Fruit fly (Drosophila melanogaster) whole organism, embryonic: Measurements from ENCODE around the gene CG31103.
A peak's percentile ranks its signal among the peaks of the same experiment; 100 is the strongest.

ENCODE experiments used
- Ada2b ChIP-seq: fragments of 200-800 bp; sonication (Bioruptor generic); IDR thresholded peaks from 2 replicates; pipeline ENCODE4 v1.3.6; 2022; ENCODE audit warnings: missing biosample characterization, missing genetic modification characterization
- Antp ChIP-seq: fragments of 200-800 bp; sonication (Bioruptor generic); optimal IDR thresholded peaks from 3 replicates; lab custom pipeline; 2016; ENCODE audit warnings: missing biosample characterization, missing genetic modification characterization
- Asciz ChIP-seq: fragments of 200-800 bp; sonication (Bioruptor generic); optimal IDR thresholded peaks from 2 replicates; lab custom pipeline; 2017; ENCODE audit warnings: missing biosample characterization, mild to moderate bottlenecking, missing genetic modification characterization, missing genetic modification reagents
- Atf3 ChIP-seq: fragments of 200-800 bp; sonication (Bioruptor generic); optimal IDR thresholded peaks from 3 replicates; lab custom pipeline; 2016; ENCODE audit warnings: missing biosample characterization, missing genetic modification characterization
- CG10147 ChIP-seq: fragments of 200-800 bp; sonication (Bioruptor generic); optimal IDR thresholded peaks from 2 replicates; lab custom pipeline; 2019; ENCODE audit warnings: missing biosample characterization, mild to moderate bottlenecking, missing genetic modification characterization, moderate library complexity
- CG1024 ChIP-seq: fragments of 200-800 bp; sonication (Bioruptor generic); IDR thresholded peaks from 2 replicates; pipeline ENCODE4 v1.3.6; 2022; ENCODE audit warnings: missing biosample characterization, missing genetic modification characterization
- CG10431 ChIP-seq: fragments of 200-800 bp; sonication (Bioruptor generic); optimal IDR thresholded peaks from 3 replicates; lab custom pipeline; 2018; ENCODE audit warnings: missing biosample characterization, mild to moderate bottlenecking, missing genetic modification characterization
- CG11093 ChIP-seq: fragments of 200-800 bp; sonication (Bioruptor generic); IDR thresholded peaks from 3 replicates; pipeline ENCODE4 v1.3.6; 2022; ENCODE audit warnings: missing biosample characterization, missing genetic modification characterization
- CG11504 ChIP-seq: fragments of 200-800 bp; sonication (Bioruptor generic); optimal IDR thresholded peaks from 3 replicates; lab custom pipeline; 2019; ENCODE audit warnings: missing biosample characterization, mild to moderate bottlenecking, missing genetic modification characterization, moderate library complexity
- CG12104 ChIP-seq: fragments of 200-800 bp; sonication (Bioruptor generic); optimal IDR thresholded peaks from 3 replicates; lab custom pipeline; 2016; ENCODE audit warnings: missing biosample characterization, missing genetic modification characterization
- CG12659 ChIP-seq: fragments of 200-800 bp; sonication (Bioruptor generic); optimal IDR thresholded peaks from 3 replicates; lab custom pipeline; 2017; ENCODE audit warnings: mild to moderate bottlenecking, missing biosample characterization, missing genetic modification reagents, missing genetic modification characterization
- CG13775 ChIP-seq: fragments of 200-800 bp; sonication (Bioruptor generic); optimal IDR thresholded peaks from 3 replicates; lab custom pipeline; 2017; ENCODE audit warnings: missing biosample characterization, mild to moderate bottlenecking, missing genetic modification characterization
- CG14710 ChIP-seq: fragments of 200-800 bp; sonication (Bioruptor generic); optimal IDR thresholded peaks from 3 replicates; lab custom pipeline; 2019; ENCODE audit warnings: missing biosample characterization, mild to moderate bottlenecking, missing genetic modification characterization, moderate library complexity
- CG15011 ChIP-seq: fragments of 200-800 bp; sonication (Bioruptor generic); optimal IDR thresholded peaks from 3 replicates; lab custom pipeline; 2018; ENCODE audit warnings: missing biosample characterization, mild to moderate bottlenecking, missing genetic modification characterization
- CG15514 ChIP-seq: fragments of 200-800 bp; sonication (Bioruptor generic); optimal IDR thresholded peaks from 3 replicates; lab custom pipeline; 2017; ENCODE audit warnings: missing biosample characterization, missing genetic modification characterization, mild to moderate bottlenecking, moderate library complexity, missing genetic modification reagents
- CG1602 ChIP-seq: fragments of 200-800 bp; sonication (Bioruptor generic); optimal IDR thresholded peaks from 3 replicates; lab custom pipeline; 2016; ENCODE audit warnings: missing biosample characterization, missing genetic modification characterization
- CG2120 ChIP-seq: fragments of 200-800 bp; sonication (Bioruptor generic); optimal IDR thresholded peaks from 3 replicates; lab custom pipeline; 2016; ENCODE audit warnings: missing biosample characterization, missing genetic modification characterization
- CG2199 ChIP-seq: fragments of 200-800 bp; sonication (Bioruptor generic); IDR thresholded peaks from 3 replicates; pipeline ENCODE4 v1.3.6; 2022; ENCODE audit warnings: missing biosample characterization, missing genetic modification characterization
- CG32767 ChIP-seq: fragments of 200-800 bp; sonication (Bioruptor generic); IDR thresholded peaks from 2 replicates; pipeline ENCODE4 v1.3.6; 2022; ENCODE audit warnings: missing biosample characterization, missing genetic modification characterization
- CG4617 ChIP-seq: fragments of 200-800 bp; sonication (Bioruptor generic); optimal IDR thresholded peaks from 3 replicates; lab custom pipeline; 2016; ENCODE audit warnings: missing biosample characterization, missing genetic modification characterization, borderline replicate concordance
- CG4707 ChIP-seq: fragments of 200-800 bp; sonication (Bioruptor generic); optimal IDR thresholded peaks from 2 replicates; lab custom pipeline; 2018; ENCODE audit warnings: missing biosample characterization, mild to moderate bottlenecking, missing genetic modification characterization, moderate library complexity
- CG4820 ChIP-seq: fragments of 200-800 bp; sonication (Bioruptor generic); optimal IDR thresholded peaks from 3 replicates; lab custom pipeline; 2016; ENCODE audit warnings: missing biosample characterization, missing genetic modification characterization
- CG7357 ChIP-seq: fragments of 200-800 bp; sonication (Bioruptor generic); IDR thresholded peaks from 3 replicates; pipeline ENCODE4 v1.3.6; 2022; ENCODE audit warnings: missing biosample characterization, missing genetic modification characterization
- CG8281 ChIP-seq: fragments of 200-800 bp; sonication (Bioruptor generic); optimal IDR thresholded peaks from 2 replicates; lab custom pipeline; 2018; ENCODE audit warnings: missing biosample characterization, mild to moderate bottlenecking, missing genetic modification characterization, moderate library complexity
- CG8388 ChIP-seq: fragments of 200-800 bp; sonication (Bioruptor generic); optimal IDR thresholded peaks from 2 replicates; lab custom pipeline; 2019; ENCODE audit warnings: missing biosample characterization, mild to moderate bottlenecking, missing genetic modification characterization, moderate library complexity
- CG8478 ChIP-seq: fragments of >200 bp; optimal IDR thresholded peaks from 2 replicates; lab custom pipeline; 2018
- CG9727 ChIP-seq: fragments of 200-800 bp; sonication (Bioruptor generic); optimal IDR thresholded peaks from 3 replicates; lab custom pipeline; 2017; ENCODE audit warnings: missing biosample characterization, mild to moderate bottlenecking, missing genetic modification characterization
- Dll ChIP-seq: fragments of 200-800 bp; sonication (Bioruptor generic); IDR thresholded peaks from 4 replicates; pipeline ENCODE4 v1.3.6; 2022; ENCODE audit warnings: missing biosample characterization, missing genetic modification characterization; ENCODE audit not compliant: partially characterized antibody
- Eip74EF ChIP-seq, 2 experiments: fragments of 200-800 bp in 1 of 2; fragments of >200 bp in 1 of 2; sonication (Bioruptor generic) in 1 of 2; optimal IDR thresholded peaks; 2 replicates each; lab custom pipeline; 2017 to 2019; ENCODE audit warnings: missing biosample characterization in 2 of 2, missing genetic modification characterization in 2 of 2, mild to moderate bottlenecking in 1 of 2, moderate library complexity in 1 of 2
- Fer1 ChIP-seq: fragments of 200-800 bp; sonication (Bioruptor generic); optimal IDR thresholded peaks from 2 replicates; lab custom pipeline; 2017; ENCODE audit warnings: missing biosample characterization, mild to moderate bottlenecking, missing genetic modification characterization
- Gug ChIP-seq: fragments of 200-800 bp; sonication (Bioruptor generic); IDR thresholded peaks from 4 replicates; pipeline ENCODE4 v1.3.6; 2022; ENCODE audit warnings: missing biosample characterization, missing genetic modification characterization
- HLH3B ChIP-seq: fragments of 200-800 bp; sonication (Bioruptor generic); IDR thresholded peaks from 2 replicates; pipeline ENCODE4 v1.3.6; 2022; ENCODE audit warnings: missing biosample characterization, missing genetic modification characterization
- Mrtf ChIP-seq: fragments of 200-800 bp; sonication (Bioruptor generic); IDR thresholded peaks from 3 replicates; pipeline ENCODE4 v1.3.6; 2022; ENCODE audit warnings: missing biosample characterization, missing genetic modification characterization
- Rx ChIP-seq: fragments of 200-800 bp; sonication (Bioruptor generic); IDR thresholded peaks from 2 replicates; pipeline ENCODE4 v1.3.6; 2022; ENCODE audit warnings: missing biosample characterization, missing genetic modification characterization
- Stat92E ChIP-seq, 3 experiments: fragments of >200 bp in 2 of 3; fragments of 200-800 bp in 1 of 3; sonication (Bioruptor generic) in 1 of 3; optimal IDR thresholded peaks; 2 replicates each; lab custom pipeline; 2017 to 2019; ENCODE audit warnings: missing biosample characterization in 3 of 3, missing genetic modification characterization in 3 of 3, mild to moderate bottlenecking in 1 of 3, moderate library complexity in 1 of 3
- Vsx1 ChIP-seq: fragments of 200-800 bp; sonication (Bioruptor generic); optimal IDR thresholded peaks from 2 replicates; lab custom pipeline; 2017; ENCODE audit warnings: missing biosample characterization, mild to moderate bottlenecking, missing genetic modification characterization, missing genetic modification reagents
- YL-1 ChIP-seq: fragments of 200-800 bp; sonication (Bioruptor generic); optimal IDR thresholded peaks from 3 replicates; lab custom pipeline; 2017; ENCODE audit warnings: missing biosample characterization, mild to moderate bottlenecking, missing genetic modification characterization
- amos ChIP-seq: fragments of 200-800 bp; sonication (Bioruptor generic); IDR thresholded peaks from 2 replicates; pipeline ENCODE4 v1.3.6; 2022; ENCODE audit warnings: missing biosample characterization, missing genetic modification characterization; ENCODE audit not compliant: partially characterized antibody
- dysf ChIP-seq: fragments of 200-800 bp; sonication (Bioruptor generic); IDR thresholded peaks from 3 replicates; pipeline ENCODE4 v1.3.6; 2022; ENCODE audit warnings: missing biosample characterization, missing genetic modification characterization
- hkb ChIP-seq, 2 experiments: fragments of 200-800 bp in 1 of 2; fragments of >200 bp in 1 of 2; sonication (Bioruptor generic) in 1 of 2; IDR thresholded peaks in 1 of 2; optimal IDR thresholded peaks in 1 of 2; 2 replicates each; pipeline versions ENCODE4 v1.3.6 to Lab custom; 2017 to 2022; ENCODE audit warnings: missing biosample characterization in 1 of 2, missing genetic modification characterization in 1 of 2
- mam ChIP-seq: fragments of 200-800 bp; sonication (Bioruptor generic); optimal IDR thresholded peaks from 3 replicates; lab custom pipeline; 2016; ENCODE audit warnings: missing biosample characterization, missing genetic modification characterization
- nerfin-1 ChIP-seq: fragments of 200-800 bp; sonication (Bioruptor generic); optimal IDR thresholded peaks from 3 replicates; lab custom pipeline; 2019; ENCODE audit warnings: missing biosample characterization, mild to moderate bottlenecking, missing genetic modification characterization, moderate library complexity
- phol ChIP-seq: fragments of 200-800 bp; sonication (Bioruptor generic); optimal IDR thresholded peaks from 3 replicates; lab custom pipeline; 2018; ENCODE audit warnings: missing biosample characterization, mild to moderate bottlenecking, missing genetic modification characterization, moderate library complexity
- seq ChIP-seq: fragments of 200-800 bp; sonication (Bioruptor generic); IDR thresholded peaks from 2 replicates; pipeline ENCODE4 v1.3.6; 2022; ENCODE audit warnings: missing biosample characterization, missing genetic modification characterization
- sima ChIP-seq: fragments of 200-800 bp; sonication (Bioruptor generic); optimal IDR thresholded peaks from 2 replicates; lab custom pipeline; 2016; ENCODE audit warnings: missing biosample characterization, missing genetic modification characterization
- slp2 ChIP-seq: fragments of 200-800 bp; sonication (Bioruptor generic); optimal IDR thresholded peaks from 2 replicates; lab custom pipeline; 2016; ENCODE audit warnings: missing biosample characterization, missing genetic modification characterization
- tll ChIP-seq, 2 experiments: fragments of 200-800 bp in 1 of 2; fragments of >200 bp in 1 of 2; sonication (Bioruptor generic) in 1 of 2; optimal IDR thresholded peaks; 2 replicates each; lab custom pipeline; 2017 to 2019; ENCODE audit warnings: missing biosample characterization in 2 of 2, missing genetic modification characterization in 2 of 2, mild to moderate bottlenecking in 1 of 2, moderate library complexity in 1 of 2
- trh ChIP-seq: fragments of 200-800 bp; sonication (Bioruptor generic); optimal IDR thresholded peaks from 2 replicates; lab custom pipeline; 2016; ENCODE audit warnings: missing biosample characterization, missing genetic modification characterization
- vfl ChIP-seq: fragments of 200-800 bp; sonication (Bioruptor generic); optimal IDR thresholded peaks from 2 replicates; lab custom pipeline; 2016; ENCODE audit warnings: missing biosample characterization, missing genetic modification characterization
- wdn ChIP-seq: fragments of 200-800 bp; sonication (Bioruptor generic); IDR thresholded peaks from 2 replicates; pipeline ENCODE4 v1.3.6; 2022; ENCODE audit warnings: missing biosample characterization, missing genetic modification characterization

Gene CG31103

dm6 chr3R:25215123-25215522 is 4.0 kb upstream of the CG31103 start, which contains the start of gene Saysd1 (continued):
- TF ChIP-seq Vsx1 (GFP tag; lab: Kevin White, UChicago) (peak; percentile 30), CG8388 (GFP tag; lab: Kevin White, UChicago) (no peak), Gug (peak; percentile 35; the same call in 1 of the 4 replicates), CG7357 (GFP tag; lab: Robert Waterston, UW) (no peak), CG8478 (lab: Kevin White, UChicago) (no peak), Eip74EF (GFP tag; optimal IDR thresholded peaks at IDR 0.05; lab: Kevin White, UChicago) (no peak), nerfin-1 (peak; percentile 12), CG4617 (GFP tag; lab: Kevin White, UChicago) (no peak), CG10147 (GFP tag; lab: Kevin White, UChicago) (peak; percentile 13), CG8281 (tag; lab: Kevin White, UChicago) (no peak), Stat92E (GFP tag; optimal IDR thresholded peaks at IDR 0.05; lab: Kevin White, UChicago) (no peak), CG4707 (GFP tag; lab: Kevin White, UChicago) (no peak), dysf (peak; percentile 45; the same call in 1 of the 3 replicates), slp2 (GFP tag; lab: Kevin White, UChicago) (no peak), CG15514 (GFP tag; lab: Kevin White, UChicago) (peak; percentile 38), phol (tag; lab: Kevin White, UChicago) (peak; percentile 36), YL-1 (GFP tag; lab: Kevin White, UChicago) (no peak), CG2199 (0 out of 3 replicates have a peak, but pooled peaks have one; percentile 48), CG32767 (GFP tag; lab: Robert Waterston, UW) (no peak), seq (GFP tag; lab: Robert Waterston, UW) (no peak), CG9727 (GFP tag; lab: Kevin White, UChicago) (peak; percentile 37), Fer1 (no peak), Asciz (GFP tag; lab: Kevin White, UChicago) (peak; percentile 28), CG14710 (peak; percentile 25), Antp (no peak), Mrtf (GFP tag; lab: Robert Waterston, UW) (no peak), vfl (GFP tag; lab: Kevin White, UChicago) (no peak), mam (GFP tag; lab: Kevin White, UChicago) (peak; percentile 48), CG2120 (GFP tag; lab: Kevin White, UChicago) (peak; percentile 6), CG13775 (no peak), CG11504 (tag; lab: Kevin White, UChicago) (no peak), CG11093 (no peak), wdn (no peak), trh (no peak), CG12659 (GFP tag; lab: Kevin White, UChicago) (no peak), CG12104 (GFP tag; lab: Kevin White, UChicago) (no peak), tll (GFP tag; optimal IDR thresholded peaks at IDR 0.05; lab: Kevin White, UChicago) (no peak), CG4820 (GFP tag; lab: Kevin White, UChicago) (no peak), CG1024 (GFP tag; lab: Robert Waterston, UW) (no peak), HLH3B (no peak), Atf3 (GFP tag; lab: Kevin White, UChicago) (no peak), CG15011 (GFP tag; lab: Kevin White, UChicago) (no peak), Ada2b (GFP tag; lab: Robert Waterston, UW) (peak; percentile 48; the same call in 1 of the 2 replicates), amos (GFP tag; lab: Robert Waterston, UW) (peak; percentile 79), CG10431 (GFP tag; lab: Kevin White, UChicago) (no peak), hkb (optimal IDR thresholded peaks at IDR 0.05; lab: Kevin White, UChicago) (no peak), hkb (GFP tag; IDR thresholded peaks at IDR 0.05; lab: Robert Waterston, UW) (no peak; the same call in 1 of the 2 replicates), Dll (GFP tag; lab: Robert Waterston, UW) (peak; percentile 90), Rx (GFP tag; lab: Robert Waterston, UW) (peak; percentile 29; the same call in 1 of the 2 replicates), sima (no peak), CG1602 (GFP tag; lab: Kevin White, UChicago) (no peak)
